Fruit fly (Drosophila melanogaster) whole organism, embryonic: ENCODE data around the gene Vti1a.

ENCODE experiments used
- Atf-2 ChIP-seq: fragments of 200-800 bp; sonication (Bioruptor generic); optimal IDR thresholded peaks from 2 replicates; lab custom pipeline; 2016; ENCODE audit warnings: missing biosample characterization, missing genetic modification characterization
- CG10209 ChIP-seq: fragments of 200-800 bp; sonication (Bioruptor generic); optimal IDR thresholded peaks from 3 replicates; lab custom pipeline; 2017; ENCODE audit warnings: missing biosample characterization, mild to moderate bottlenecking, missing genetic modification characterization, missing genetic modification reagents
- CG10462 ChIP-seq: fragments of 200-800 bp; sonication (Bioruptor generic); optimal IDR thresholded peaks from 2 replicates; lab custom pipeline; 2016; ENCODE audit warnings: missing biosample characterization, missing genetic modification characterization
- CG11085 ChIP-seq: fragments of 200-800 bp; sonication (Bioruptor generic); IDR thresholded peaks from 2 replicates; pipeline ENCODE4 v1.3.6; 2022; ENCODE audit warnings: missing biosample characterization, missing genetic modification characterization
- CG11696 ChIP-seq: fragments of 200-800 bp; sonication (Bioruptor generic); IDR thresholded peaks from 2 replicates; pipeline ENCODE4 v1.3.6; 2022; ENCODE audit warnings: missing biosample characterization, missing genetic modification characterization
- CG12744 ChIP-seq: fragments of 200-800 bp; sonication (Bioruptor generic); optimal IDR thresholded peaks from 2 replicates; lab custom pipeline; 2016; ENCODE audit warnings: missing biosample characterization, missing genetic modification characterization
- CG17328 ChIP-seq: fragments of 200-800 bp; sonication (Bioruptor generic); IDR thresholded peaks from 2 replicates; pipeline ENCODE4 v1.3.6; 2022; ENCODE audit warnings: missing biosample characterization, missing genetic modification characterization
- CG18619 ChIP-seq: fragments of 200-800 bp; sonication (Bioruptor generic); optimal IDR thresholded peaks from 3 replicates; lab custom pipeline; 2017; ENCODE audit warnings: missing biosample characterization, mild to moderate bottlenecking, missing genetic modification characterization
- CG3847 ChIP-seq: fragments of 200-800 bp; sonication (Bioruptor generic); IDR thresholded peaks from 2 replicates; pipeline ENCODE4 v1.3.6; 2022; ENCODE audit warnings: missing biosample characterization, missing genetic modification characterization
- CG3995 ChIP-seq: fragments of 200-800 bp; sonication (Bioruptor generic); optimal IDR thresholded peaks from 3 replicates; lab custom pipeline; 2016; ENCODE audit warnings: missing biosample characterization, missing genetic modification characterization
- CG5180 ChIP-seq: fragments of 200-800 bp; sonication (Bioruptor generic); optimal IDR thresholded peaks from 3 replicates; lab custom pipeline; 2017; ENCODE audit warnings: missing biosample characterization, missing genetic modification characterization, mild to moderate bottlenecking, moderate library complexity, missing genetic modification reagents
- CG5245 ChIP-seq: fragments of 200-800 bp; sonication (Bioruptor generic); optimal IDR thresholded peaks from 3 replicates; lab custom pipeline; 2016; ENCODE audit warnings: missing biosample characterization, missing genetic modification characterization
- CG6689 ChIP-seq: fragments of 200-800 bp; sonication (Bioruptor generic); IDR thresholded peaks from 2 replicates; pipeline ENCODE4 v1.3.6; 2022; ENCODE audit warnings: missing biosample characterization, missing genetic modification characterization
- CG6854 ChIP-seq: fragments of 200-800 bp; sonication (Bioruptor generic); optimal IDR thresholded peaks from 3 replicates; lab custom pipeline; 2017; ENCODE audit warnings: missing biosample characterization, mild to moderate bottlenecking, missing genetic modification characterization
- CG9215 ChIP-seq: fragments of 200-800 bp; sonication (Bioruptor generic); IDR thresholded peaks from 2 replicates; pipeline ENCODE4 v1.3.6; 2022; ENCODE audit warnings: missing biosample characterization, missing genetic modification characterization
- CHES-1-like ChIP-seq: fragments of 200-800 bp; sonication (Bioruptor generic); optimal IDR thresholded peaks from 2 replicates; lab custom pipeline; 2016; ENCODE audit warnings: missing biosample characterization, missing genetic modification characterization
- Chrac-16 ChIP-seq: fragments of 200-800 bp; sonication (Bioruptor generic); optimal IDR thresholded peaks from 3 replicates; lab custom pipeline; 2016; ENCODE audit warnings: missing biosample characterization, missing genetic modification characterization
- D ChIP-seq, 2 experiments: fragments of 200-800 bp in 1 of 2; fragments of >200 bp in 1 of 2; sonication (Bioruptor generic) in 1 of 2; optimal IDR thresholded peaks; 2 replicates in 1 of 2; 3 replicates in 1 of 2; lab custom pipeline; 2017; ENCODE audit warnings: mild to moderate bottlenecking in 1 of 2, missing biosample characterization in 1 of 2, missing genetic modification characterization in 1 of 2, missing genetic modification reagents in 1 of 2
- D19A ChIP-seq: fragments of 200-800 bp; optimal IDR thresholded peaks from 3 replicates; lab custom pipeline; 2019; ENCODE audit warnings: missing biosample characterization, mild to moderate bottlenecking, missing genetic modification characterization, moderate library complexity
- Deaf1 ChIP-seq: fragments of 200-800 bp; optimal IDR thresholded peaks from 3 replicates; lab custom pipeline; 2019; ENCODE audit warnings: missing biosample characterization, mild to moderate bottlenecking, missing genetic modification characterization, moderate library complexity
- Dfd ChIP-seq, 2 experiments: fragments of >200 bp; optimal IDR thresholded peaks; 2 replicates each; lab custom pipeline; 2017; ENCODE audit warnings: missing biosample characterization in 2 of 2, missing genetic modification characterization in 2 of 2
- E2f1 ChIP-seq: fragments of 200-800 bp; sonication (Bioruptor generic); IDR thresholded peaks from 2 replicates; pipeline ENCODE4 v1.3.6; 2022; ENCODE audit warnings: missing biosample characterization, missing genetic modification characterization
- Eip74EF ChIP-seq, 2 experiments: fragments of 200-800 bp in 1 of 2; fragments of >200 bp in 1 of 2; sonication (Bioruptor generic) in 1 of 2; optimal IDR thresholded peaks; 2 replicates each; lab custom pipeline; 2017 to 2019; ENCODE audit warnings: missing biosample characterization in 2 of 2, missing genetic modification characterization in 2 of 2, mild to moderate bottlenecking in 1 of 2, moderate library complexity in 1 of 2
- Fer1 ChIP-seq: fragments of 200-800 bp; sonication (Bioruptor generic); optimal IDR thresholded peaks from 2 replicates; lab custom pipeline; 2017; ENCODE audit warnings: missing biosample characterization, mild to moderate bottlenecking, missing genetic modification characterization
- MBD-R2 ChIP-seq: fragments of 200-800 bp; sonication (Bioruptor generic); IDR thresholded peaks from 2 replicates; pipeline ENCODE4 v1.3.6; 2022; ENCODE audit warnings: missing biosample characterization, missing genetic modification characterization
- Mes4 ChIP-seq: fragments of 200-800 bp; sonication (Bioruptor generic); optimal IDR thresholded peaks from 2 replicates; lab custom pipeline; 2016; ENCODE audit warnings: missing biosample characterization, missing genetic modification characterization
- Oli ChIP-seq: fragments of 200-800 bp; sonication (Bioruptor generic); optimal IDR thresholded peaks from 2 replicates; lab custom pipeline; 2018; ENCODE audit warnings: missing biosample characterization, mild to moderate bottlenecking, missing genetic modification characterization, moderate library complexity
- Optix ChIP-seq: fragments of 200-800 bp; sonication (Bioruptor generic); IDR thresholded peaks from 3 replicates; pipeline ENCODE4 v1.3.6; 2022; ENCODE audit warnings: missing biosample characterization, missing genetic modification characterization
- Ptx1 ChIP-seq: fragments of 200-800 bp; sonication (Bioruptor generic); IDR thresholded peaks from 2 replicates; pipeline ENCODE4 v1.3.6; 2022; ENCODE audit warnings: missing biosample characterization, missing genetic modification characterization
- Taf1 ChIP-seq: fragments of 200-800 bp; sonication (Bioruptor generic); IDR thresholded peaks from 2 replicates; pipeline ENCODE4 v1.3.6; 2022; ENCODE audit warnings: missing biosample characterization, missing genetic modification characterization
- Trl ChIP-seq, 3 experiments: fragments of >200 bp in 2 of 3; fragments of 200-800 bp in 1 of 3; sonication (Bioruptor generic) in 1 of 3; optimal IDR thresholded peaks; 2 replicates in 1 of 3; 3 replicates in 2 of 3; lab custom pipeline; 2016 to 2017; ENCODE audit warnings: missing biosample characterization in 1 of 3, missing genetic modification characterization in 1 of 3
- ap ChIP-seq: fragments of 200-800 bp; sonication (Bioruptor generic); IDR thresholded peaks from 2 replicates; pipeline ENCODE4 v1.3.6; 2022; ENCODE audit warnings: missing biosample characterization, missing genetic modification characterization
- croc ChIP-seq: fragments of 200-800 bp; sonication (Bioruptor generic); conservative IDR thresholded peaks from 3 replicates; pipeline ENCODE4 v1.3.6; 2022; ENCODE audit warnings: missing biosample characterization, missing genetic modification characterization
- emc ChIP-seq: fragments of 200-800 bp; sonication (Bioruptor generic); optimal IDR thresholded peaks from 2 replicates; lab custom pipeline; 2016; ENCODE audit warnings: missing biosample characterization, missing genetic modification characterization
- ems ChIP-seq: fragments of 200-800 bp; sonication (Bioruptor generic); optimal IDR thresholded peaks from 3 replicates; lab custom pipeline; 2016; ENCODE audit warnings: missing biosample characterization, missing genetic modification characterization
- esg ChIP-seq: fragments of 200-800 bp; sonication (Bioruptor generic); conservative IDR thresholded peaks from 2 replicates; pipeline ENCODE4 v1.3.6; 2022; ENCODE audit warnings: missing biosample characterization, missing genetic modification characterization
- gcm2 ChIP-seq: fragments of 200-800 bp; sonication (Bioruptor generic); optimal IDR thresholded peaks from 2 replicates; lab custom pipeline; 2016; ENCODE audit warnings: missing biosample characterization, missing genetic modification characterization
- gem ChIP-seq: fragments of 200-800 bp; sonication (Bioruptor generic); optimal IDR thresholded peaks from 2 replicates; lab custom pipeline; 2019; ENCODE audit warnings: missing biosample characterization, mild to moderate bottlenecking, missing genetic modification characterization, moderate library complexity
- grau ChIP-seq: fragments of 200-800 bp; optimal IDR thresholded peaks from 3 replicates; lab custom pipeline; 2019; ENCODE audit warnings: missing biosample characterization, mild to moderate bottlenecking, missing genetic modification characterization, moderate library complexity
- jigr1 ChIP-seq: fragments of 200-800 bp; sonication (Bioruptor generic); IDR thresholded peaks from 3 replicates; pipeline ENCODE4 v1.3.6; 2022; ENCODE audit warnings: missing biosample characterization, missing genetic modification characterization
- knrl ChIP-seq: fragments of 200-800 bp; sonication (Bioruptor generic); IDR thresholded peaks from 3 replicates; pipeline ENCODE4 v1.3.6; 2022; ENCODE audit warnings: missing biosample characterization, missing genetic modification characterization; ENCODE audit not compliant: partially characterized antibody
- nmo ChIP-seq: fragments of 200-800 bp; sonication (Bioruptor generic); optimal IDR thresholded peaks from 2 replicates; lab custom pipeline; 2018; ENCODE audit warnings: missing biosample characterization, mild to moderate bottlenecking, missing genetic modification characterization, moderate library complexity
- peb ChIP-seq: fragments of 200-800 bp; sonication (Bioruptor generic); IDR thresholded peaks from 2 replicates; pipeline ENCODE4 v1.3.6; 2022; ENCODE audit warnings: missing biosample characterization, missing genetic modification characterization
- phol ChIP-seq: fragments of 200-800 bp; sonication (Bioruptor generic); optimal IDR thresholded peaks from 3 replicates; lab custom pipeline; 2018; ENCODE audit warnings: missing biosample characterization, mild to moderate bottlenecking, missing genetic modification characterization, moderate library complexity
- prd ChIP-seq, 3 experiments: fragments of >200 bp in 2 of 3; fragments of 200-800 bp in 1 of 3; sonication (Bioruptor generic) in 1 of 3; optimal IDR thresholded peaks in 2 of 3; IDR thresholded peaks in 1 of 3; 2 replicates in 2 of 3; 3 replicates in 1 of 3; pipeline versions ENCODE4 v1.3.6 to Lab custom; 2017 to 2022; ENCODE audit warnings: missing biosample characterization in 1 of 3, missing genetic modification characterization in 1 of 3
- pum ChIP-seq: fragments of 200-800 bp; sonication (Bioruptor generic); optimal IDR thresholded peaks from 2 replicates; lab custom pipeline; 2016; ENCODE audit warnings: missing biosample characterization, missing genetic modification characterization
- ranshi ChIP-seq: fragments of 200-800 bp; sonication (Bioruptor generic); IDR thresholded peaks from 2 replicates; pipeline ENCODE4 v1.3.6; 2022; ENCODE audit warnings: missing biosample characterization, missing genetic modification characterization
- repo ChIP-seq: fragments of 200-800 bp; sonication (Bioruptor generic); optimal IDR thresholded peaks from 2 replicates; lab custom pipeline; 2016; ENCODE audit warnings: missing biosample characterization, missing genetic modification characterization
- sqz ChIP-seq: fragments of 200-800 bp; sonication (Bioruptor generic); optimal IDR thresholded peaks from 3 replicates; lab custom pipeline; 2018; ENCODE audit warnings: missing biosample characterization, mild to moderate bottlenecking, missing genetic modification characterization
- ssp ChIP-seq: fragments of 200-800 bp; sonication (Bioruptor generic); IDR thresholded peaks from 2 replicates; pipeline ENCODE4 v1.3.6; 2022; ENCODE audit warnings: missing biosample characterization, missing genetic modification characterization
- zfh1 ChIP-seq: fragments of 200-800 bp; sonication (Bioruptor generic); IDR thresholded peaks from 3 replicates; pipeline ENCODE4 v1.3.6; 2022; ENCODE audit warnings: missing biosample characterization, missing genetic modification characterization

Gene Vti1a

DNA sequence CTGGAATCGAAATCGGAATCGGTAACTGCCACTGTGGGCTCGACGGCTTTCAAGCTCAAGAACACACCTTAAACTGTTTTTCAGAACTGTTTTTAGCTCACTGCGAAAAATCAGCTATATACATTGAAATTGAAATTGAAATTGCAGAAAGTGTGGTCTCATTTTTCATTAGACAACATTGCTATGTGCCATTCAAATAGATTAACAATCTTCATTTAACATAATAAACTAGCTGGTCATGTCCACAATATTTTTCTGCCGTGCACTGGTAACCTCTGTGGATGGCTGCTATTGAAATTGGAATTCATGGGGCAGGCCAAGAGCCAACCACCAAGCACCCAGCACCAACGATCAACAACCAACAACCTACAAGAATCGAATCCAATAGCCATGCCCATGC is 43.2 kb upstream of the Vti1a start (continued):
- TF ChIP-seq CG5180 (GFP tag; lab: Kevin White, UChicago) (no peak), Ptx1 (GFP tag; lab: Robert Waterston, UW) (no peak), knrl (GFP tag; lab: Robert Waterston, UW) (no peak), CG10462 (GFP tag; lab: Kevin White, UChicago) (no peak), Trl (optimal IDR thresholded peaks at IDR 0.05; lab: Kevin White, UChicago) (no peak), Trl (GFP tag; optimal IDR thresholded peaks at IDR 0.05; lab: Kevin White, UChicago) (no peak), CG3847 (GFP tag; lab: Robert Waterston, UW) (no peak), CG9215 (GFP tag; lab: Robert Waterston, UW) (no peak), CG11696 (GFP tag; lab: Robert Waterston, UW) (no peak), Optix (GFP tag; lab: Robert Waterston, UW) (no peak), grau (peak; percentile 18), CG17328 (GFP tag; lab: Robert Waterston, UW) (0 out of 2 replicates have a peak, but pooled peaks have one; percentile 26), Atf-2 (no peak), ranshi (GFP tag; lab: Robert Waterston, UW) (peak; percentile 43; the same call in 1 of the 2 replicates), emc (no peak), Fer1 (GFP tag; lab: Kevin White, UChicago) (no peak), E2f1 (GFP tag; lab: Robert Waterston, UW) (peak; percentile 30; the same call in 1 of the 2 replicates), Chrac-16 (GFP tag; lab: Kevin White, UChicago) (no peak), jigr1 (no peak), gcm2 (no peak), ems (no peak), gem (tag; lab: Kevin White, UChicago) (peak; percentile 48), CG10209 (GFP tag; lab: Kevin White, UChicago) (no peak), peb (GFP tag; lab: Robert Waterston, UW) (no peak), phol (tag; lab: Kevin White, UChicago) (peak; percentile 16), Eip74EF (GFP tag; optimal IDR thresholded peaks at IDR 0.05; lab: Kevin White, UChicago) (no peak), Deaf1 (tag; lab: Kevin White, UChicago) (no peak), CG3995 (no peak), CHES-1-like (GFP tag; lab: Kevin White, UChicago) (no peak), D (optimal IDR thresholded peaks at IDR 0.05; lab: Kevin White, UChicago) (no peak), D (GFP tag; optimal IDR thresholded peaks at IDR 0.05; lab: Kevin White, UChicago) (no peak), esg (GFP tag; lab: Robert Waterston, UW) (no peak), pum (GFP tag; lab: Kevin White, UChicago) (no peak), Mes4 (GFP tag; lab: Kevin White, UChicago) (no peak), CG12744 (no peak), prd (optimal IDR thresholded peaks at IDR 0.05; lab: Kevin White, UChicago) (no peak), prd (GFP tag; IDR thresholded peaks at IDR 0.05; lab: Robert Waterston, UW) (peak; percentile 13; the same call in 1 of the 3 replicates), Oli (no peak), ap (GFP tag; lab: Robert Waterston, UW) (no peak), croc (no peak), CG6689 (GFP tag; lab: Robert Waterston, UW) (peak; percentile 28; the same call in 1 of the 2 replicates), CG6854 (no peak), Dfd (GFP tag; optimal IDR thresholded peaks at IDR 0.05; lab: Kevin White, UChicago) (no peak), MBD-R2 (GFP tag; lab: Robert Waterston, UW) (no peak), ssp (GFP tag; lab: Robert Waterston, UW) (no peak), CG5245 (GFP tag; lab: Kevin White, UChicago) (peak; percentile 2), Taf1 (GFP tag; lab: Robert Waterston, UW) (no peak), CG18619 (no peak), zfh1 (GFP tag; lab: Robert Waterston, UW) (0 out of 3 replicates have a peak, but pooled peaks have one; percentile 18), D19A (tag; lab: Kevin White, UChicago) (no peak), repo (GFP tag; lab: Kevin White, UChicago) (no peak), sqz (GFP tag; lab: Kevin White, UChicago) (no peak), nmo (GFP tag; lab: Kevin White, UChicago) (peak; percentile 31), CG11085 (GFP tag; lab: Robert Waterston, UW) (no peak)
